Fruit fly (Drosophila melanogaster) whole organism, embryonic: ENCODE results near the gene CG32845.
A peak's percentile ranks its signal among the peaks of the same experiment; 100 is the strongest.

Experiments
- CG10543 ChIP-seq: fragments of 200-800 bp; sonication (Bioruptor generic); optimal IDR thresholded peaks from 3 replicates; lab custom pipeline; 2017; ENCODE audit warnings: missing biosample characterization, mild to moderate bottlenecking, missing genetic modification characterization, moderate library complexity
- CG1233 ChIP-seq: fragments of 200-800 bp; sonication (Bioruptor generic); optimal IDR thresholded peaks from 4 replicates; lab custom pipeline; 2018; ENCODE audit warnings: missing biosample characterization, mild to moderate bottlenecking, missing genetic modification characterization
- CG13296 ChIP-seq: fragments of 200-800 bp; sonication (Bioruptor generic); optimal IDR thresholded peaks from 3 replicates; lab custom pipeline; 2018; ENCODE audit warnings: missing biosample characterization, mild to moderate bottlenecking, missing genetic modification characterization
- CG14441 ChIP-seq: fragments of 200-800 bp; sonication (Bioruptor generic); IDR thresholded peaks from 2 replicates; pipeline ENCODE4 v1.3.6; 2022; ENCODE audit warnings: missing biosample characterization, missing genetic modification characterization
- CG16815 ChIP-seq: fragments of 200-800 bp; sonication (Bioruptor generic); optimal IDR thresholded peaks from 3 replicates; lab custom pipeline; 2017; ENCODE audit warnings: missing biosample characterization, mild to moderate bottlenecking, missing genetic modification characterization
- CG17568 ChIP-seq: fragments of 200-800 bp; sonication (Bioruptor generic); optimal IDR thresholded peaks from 2 replicates; lab custom pipeline; 2018; ENCODE audit warnings: missing biosample characterization, mild to moderate bottlenecking, missing genetic modification characterization, moderate library complexity
- CG17829 ChIP-seq: fragments of 200-800 bp; optimal IDR thresholded peaks from 2 replicates; lab custom pipeline; 2019; ENCODE audit warnings: missing biosample characterization, mild to moderate bottlenecking, missing genetic modification characterization, moderate library complexity
- CG2120 ChIP-seq: fragments of 200-800 bp; sonication (Bioruptor generic); optimal IDR thresholded peaks from 3 replicates; lab custom pipeline; 2016; ENCODE audit warnings: missing biosample characterization, missing genetic modification characterization
- CG2202 ChIP-seq: fragments of 200-800 bp; sonication (Bioruptor generic); optimal IDR thresholded peaks from 2 replicates; lab custom pipeline; 2018; ENCODE audit warnings: missing biosample characterization, mild to moderate bottlenecking, missing genetic modification characterization
- CG2889 ChIP-seq: fragments of 200-800 bp; sonication (Bioruptor generic); IDR thresholded peaks from 3 replicates; pipeline ENCODE4 v1.3.6; 2022; ENCODE audit warnings: missing biosample characterization, missing genetic modification characterization
- CG30431 ChIP-seq: fragments of 200-800 bp; sonication (Bioruptor generic); optimal IDR thresholded peaks from 2 replicates; lab custom pipeline; 2017; ENCODE audit warnings: missing biosample characterization, missing genetic modification characterization
- CG32532 ChIP-seq: fragments of 200-800 bp; sonication (Bioruptor generic); IDR thresholded peaks from 2 replicates; pipeline ENCODE4 v1.3.6; 2022; ENCODE audit warnings: missing biosample characterization, missing genetic modification characterization
- CG32772 ChIP-seq: fragments of 200-800 bp; sonication (Bioruptor generic); IDR thresholded peaks from 2 replicates; pipeline ENCODE4 v1.3.6; 2022; ENCODE audit warnings: missing biosample characterization, missing genetic modification characterization
- CG34376 ChIP-seq: fragments of 200-800 bp; sonication (Bioruptor generic); optimal IDR thresholded peaks from 2 replicates; lab custom pipeline; 2018; ENCODE audit warnings: missing biosample characterization, mild to moderate bottlenecking, missing genetic modification characterization
- CG3995 ChIP-seq: fragments of 200-800 bp; sonication (Bioruptor generic); optimal IDR thresholded peaks from 3 replicates; lab custom pipeline; 2016; ENCODE audit warnings: missing biosample characterization, missing genetic modification characterization
- CG4404 ChIP-seq: fragments of 200-800 bp; sonication (Bioruptor generic); IDR thresholded peaks from 2 replicates; pipeline ENCODE4 v1.3.6; 2022; ENCODE audit warnings: missing biosample characterization, missing genetic modification characterization
- CG6254 ChIP-seq: fragments of 200-800 bp; sonication (Bioruptor generic); optimal IDR thresholded peaks from 3 replicates; lab custom pipeline; 2017; ENCODE audit warnings: mild to moderate bottlenecking, missing biosample characterization, missing genetic modification reagents, missing genetic modification characterization
- CG6791 ChIP-seq: fragments of 200-800 bp; sonication (Bioruptor generic); IDR thresholded peaks from 3 replicates; pipeline ENCODE4 v1.3.6; 2022; ENCODE audit warnings: missing biosample characterization, missing genetic modification characterization; ENCODE audit not compliant: partially characterized antibody
- CG7839 ChIP-seq: fragments of 200-800 bp; sonication (Bioruptor generic); optimal IDR thresholded peaks from 3 replicates; lab custom pipeline; 2018; ENCODE audit warnings: missing biosample characterization, mild to moderate bottlenecking, missing genetic modification characterization, moderate library complexity
- CG8290 ChIP-seq, 3 experiments: fragments of 200-800 bp; sonication (Bioruptor generic); optimal IDR thresholded peaks; 2 replicates each; lab custom pipeline; 2016 to 2019; ENCODE audit warnings: missing biosample characterization in 3 of 3, missing genetic modification characterization in 3 of 3, mild to moderate bottlenecking in 2 of 3, moderate library complexity in 1 of 3
- CkIIα-i1 ChIP-seq: fragments of 200-800 bp; sonication (Bioruptor generic); IDR thresholded peaks from 2 replicates; pipeline ENCODE4 v1.3.6; 2022; ENCODE audit warnings: missing biosample characterization, missing genetic modification characterization
- Dbx ChIP-seq: fragments of 200-800 bp; sonication (Bioruptor generic); IDR thresholded peaks from 3 replicates; pipeline ENCODE4 v1.3.6; 2022; ENCODE audit warnings: missing biosample characterization, missing genetic modification characterization
- Dek ChIP-seq: fragments of 200-800 bp; sonication (Bioruptor generic); optimal IDR thresholded peaks from 3 replicates; lab custom pipeline; 2019; ENCODE audit warnings: missing biosample characterization, mild to moderate bottlenecking, missing genetic modification characterization, moderate library complexity
- ERR ChIP-seq: fragments of 200-800 bp; sonication (Bioruptor generic); optimal IDR thresholded peaks from 2 replicates; lab custom pipeline; 2016; ENCODE audit warnings: missing biosample characterization, missing genetic modification characterization
- H15 ChIP-seq: fragments of 200-800 bp; sonication (Bioruptor generic); IDR thresholded peaks from 3 replicates; pipeline ENCODE4 v1.3.6; 2022; ENCODE audit warnings: missing biosample characterization, missing genetic modification characterization
- HLH4C ChIP-seq: fragments of 200-800 bp; sonication (Bioruptor generic); IDR thresholded peaks from 3 replicates; pipeline ENCODE4 v1.3.6; 2022; ENCODE audit warnings: missing biosample characterization, missing genetic modification characterization; ENCODE audit not compliant: partially characterized antibody
- Nf-YC ChIP-seq: fragments of 200-800 bp; optimal IDR thresholded peaks from 3 replicates; lab custom pipeline; 2019; ENCODE audit warnings: missing biosample characterization, mild to moderate bottlenecking, missing genetic modification characterization, moderate library complexity
- NfI ChIP-seq: fragments of 200-800 bp; sonication (Bioruptor generic); optimal IDR thresholded peaks from 3 replicates; lab custom pipeline; 2018; ENCODE audit warnings: missing biosample characterization, mild to moderate bottlenecking, missing genetic modification characterization, moderate library complexity
- Oli ChIP-seq: fragments of 200-800 bp; sonication (Bioruptor generic); optimal IDR thresholded peaks from 2 replicates; lab custom pipeline; 2018; ENCODE audit warnings: missing biosample characterization, mild to moderate bottlenecking, missing genetic modification characterization, moderate library complexity
- Opbp ChIP-seq: fragments of 200-800 bp; sonication (Bioruptor generic); IDR thresholded peaks from 3 replicates; pipeline ENCODE4 v1.3.6; 2022; ENCODE audit warnings: missing biosample characterization, missing genetic modification characterization; ENCODE audit not compliant: partially characterized antibody
- Optix ChIP-seq: fragments of 200-800 bp; sonication (Bioruptor generic); IDR thresholded peaks from 3 replicates; pipeline ENCODE4 v1.3.6; 2022; ENCODE audit warnings: missing biosample characterization, missing genetic modification characterization
- Rx ChIP-seq: fragments of 200-800 bp; sonication (Bioruptor generic); IDR thresholded peaks from 2 replicates; pipeline ENCODE4 v1.3.6; 2022; ENCODE audit warnings: missing biosample characterization, missing genetic modification characterization
- Sry-β ChIP-seq: fragments of 200-800 bp; sonication (Bioruptor generic); optimal IDR thresholded peaks from 2 replicates; lab custom pipeline; 2018; ENCODE audit warnings: missing biosample characterization, mild to moderate bottlenecking, missing genetic modification characterization, moderate library complexity
- ac ChIP-seq: fragments of 200-800 bp; sonication (Bioruptor generic); optimal IDR thresholded peaks from 3 replicates; lab custom pipeline; 2017; ENCODE audit warnings: missing biosample characterization, mild to moderate bottlenecking, missing genetic modification characterization
- ase ChIP-seq: fragments of 200-800 bp; sonication (Bioruptor generic); IDR thresholded peaks from 3 replicates; pipeline ENCODE4 v1.3.6; 2022; ENCODE audit warnings: missing biosample characterization, missing genetic modification characterization
- bbx ChIP-seq: fragments of 200-800 bp; sonication (Bioruptor generic); IDR thresholded peaks from 2 replicates; pipeline ENCODE4 v1.3.6; 2022; ENCODE audit warnings: missing biosample characterization, missing genetic modification characterization; ENCODE audit not compliant: partially characterized antibody
- cas ChIP-seq: fragments of 200-800 bp; sonication (Bioruptor generic); IDR thresholded peaks from 2 replicates; pipeline ENCODE4 v1.3.6; 2022; ENCODE audit warnings: missing biosample characterization, missing genetic modification characterization
- dimm ChIP-seq: fragments of 200-800 bp; sonication (Bioruptor generic); IDR thresholded peaks from 2 replicates; pipeline ENCODE4 v1.3.6; 2022; ENCODE audit warnings: missing biosample characterization, missing genetic modification characterization
- fu2 ChIP-seq: fragments of 200-800 bp; sonication (Bioruptor generic); optimal IDR thresholded peaks from 2 replicates; lab custom pipeline; 2016; ENCODE audit warnings: missing biosample characterization, missing genetic modification characterization
- grn ChIP-seq: fragments of 200-800 bp; sonication (Bioruptor generic); optimal IDR thresholded peaks from 3 replicates; lab custom pipeline; 2017; ENCODE audit warnings: missing biosample characterization, missing genetic modification characterization
- lbe ChIP-seq: fragments of 200-800 bp; sonication (Bioruptor generic); optimal IDR thresholded peaks from 2 replicates; lab custom pipeline; 2016; ENCODE audit warnings: missing biosample characterization, mild to moderate bottlenecking, missing genetic modification characterization
- lmd ChIP-seq: fragments of 200-800 bp; sonication (Bioruptor generic); IDR thresholded peaks from 2 replicates; pipeline ENCODE4 v1.3.6; 2022; ENCODE audit warnings: missing biosample characterization, missing genetic modification characterization
- maf-S ChIP-seq: fragments of 200-800 bp; sonication (Bioruptor generic); optimal IDR thresholded peaks from 2 replicates; lab custom pipeline; 2016; ENCODE audit warnings: missing biosample characterization, missing genetic modification characterization
- nerfin-1 ChIP-seq: fragments of 200-800 bp; sonication (Bioruptor generic); optimal IDR thresholded peaks from 3 replicates; lab custom pipeline; 2019; ENCODE audit warnings: missing biosample characterization, mild to moderate bottlenecking, missing genetic modification characterization, moderate library complexity
- pros ChIP-seq: fragments of 200-800 bp; sonication (Bioruptor generic); optimal IDR thresholded peaks from 3 replicates; lab custom pipeline; 2019; ENCODE audit warnings: missing biosample characterization, mild to moderate bottlenecking, missing genetic modification characterization, moderate library complexity
- ranshi ChIP-seq: fragments of 200-800 bp; sonication (Bioruptor generic); IDR thresholded peaks from 2 replicates; pipeline ENCODE4 v1.3.6; 2022; ENCODE audit warnings: missing biosample characterization, missing genetic modification characterization
- slbo ChIP-seq: fragments of 200-800 bp; sonication (Bioruptor generic); IDR thresholded peaks from 2 replicates; pipeline ENCODE4 v1.3.6; 2022; ENCODE audit warnings: missing biosample characterization, missing genetic modification characterization
- usp ChIP-seq: fragments of >200 bp; optimal IDR thresholded peaks from 2 replicates; lab custom pipeline; 2017; ENCODE audit warnings: missing biosample characterization, missing genetic modification characterization

The CG32845 gene

dm6 chr3L:257618-258475, 15.3 kb downstream of the CG32845 start, which contains the start of the genes DIP2 and wac (continued):
- TF ChIP-seq CG16815 (GFP tag; lab: Kevin White, UChicago): peak; percentile 29
- peak; percentile 76 for TF ChIP-seq CG17829 (tag; lab: Kevin White, UChicago)
- TF ChIP-seq CG2889 (GFP tag; lab: Robert Waterston, UW): peak; percentile 60; the same call in 2 of the 3 replicates
- TF ChIP-seq CkIIα-i1 (GFP tag; lab: Robert Waterston, UW): no peak
- peak; percentile 49 for TF ChIP-seq CG4404 (GFP tag; lab: Robert Waterston, UW)
- TF ChIP-seq lmd (GFP tag; lab: Robert Waterston, UW): peak; percentile 61; the same call in 1 of the 2 replicates
- no peak for TF ChIP-seq CG2202 (tag; lab: Kevin White, UChicago)
- TF ChIP-seq CG30431 (GFP tag; lab: Kevin White, UChicago): peak; percentile 14
- peak; percentile 88 for TF ChIP-seq CG6791 (GFP tag; lab: Robert Waterston, UW)
- TF ChIP-seq Optix (GFP tag; lab: Robert Waterston, UW): peak; percentile 54; the same call in 2 of the 3 replicates
- peak; percentile 90 for TF ChIP-seq bbx (GFP tag; lab: Robert Waterston, UW)
- TF ChIP-seq ase (GFP tag; lab: Robert Waterston, UW): peak; percentile 65
- TF ChIP-seq ac (GFP tag; lab: Kevin White, UChicago): no peak
- TF ChIP-seq CG17568: no peak
- no peak for TF ChIP-seq dimm (GFP tag; lab: Robert Waterston, UW)
- TF ChIP-seq slbo (GFP tag; lab: Robert Waterston, UW): peak; percentile 89
- TF ChIP-seq CG3995: peak; percentile 45
- peak; percentile 70 for TF ChIP-seq NfI (GFP tag; lab: Kevin White, UChicago)
- peak; percentile 34 for TF ChIP-seq Rx
- peak; percentile 78 for TF ChIP-seq fu2 (GFP tag; lab: Kevin White, UChicago)
- TF ChIP-seq CG2120 (GFP tag; lab: Kevin White, UChicago): peak; percentile 94
- TF ChIP-seq lbe: peak; percentile 69
- peak; percentile 62; the same call in 1 of the 3 replicates for TF ChIP-seq H15
- peak; percentile 54 for TF ChIP-seq nerfin-1 (tag; lab: Kevin White, UChicago)
- peak; percentile 63 for TF ChIP-seq CG13296 (GFP tag; lab: Kevin White, UChicago)
- peak; percentile 78 for TF ChIP-seq CG10543 (GFP tag; lab: Kevin White, UChicago)
- peak; percentile 84 for TF ChIP-seq CG34376
- TF ChIP-seq CG32532 (GFP tag; lab: Robert Waterston, UW): peak; percentile 85
- peak; percentile 60 for TF ChIP-seq CG8290 (GFP tag; optimal IDR thresholded peaks at IDR 0.05; lab: Kevin White, UChicago)
- peak; percentile 27 to 90 for TF ChIP-seq CG8290 (tag; optimal IDR thresholded peaks at IDR 0.05; lab: Kevin White, UChicago)
- TF ChIP-seq HLH4C (GFP tag; lab: Robert Waterston, UW): peak; percentile 86
- TF ChIP-seq CG7839 (tag; lab: Kevin White, UChicago): no peak
- peak; percentile 87 for TF ChIP-seq Opbp (GFP tag; lab: Robert Waterston, UW)
- TF ChIP-seq ERR: peak; percentile 72
- 0 out of 2 replicates have a peak, but pooled peaks have one; percentile 74 for TF ChIP-seq ranshi (GFP tag; lab: Robert Waterston, UW)
- TF ChIP-seq maf-S (GFP tag; lab: Kevin White, UChicago): peak; percentile 64
- peak; percentile 71 for TF ChIP-seq CG32772 (GFP tag; lab: Robert Waterston, UW)
- peak; percentile 83 for TF ChIP-seq Dbx (GFP tag; lab: Robert Waterston, UW)
- peak; percentile 62 for TF ChIP-seq CG14441 (GFP tag; lab: Robert Waterston, UW)
- no peak for TF ChIP-seq usp (GFP tag; lab: Kevin White, UChicago)
- no peak for TF ChIP-seq Oli
- peak; percentile 10 for TF ChIP-seq CG6254 (GFP tag; lab: Kevin White, UChicago)
- TF ChIP-seq Sry-β: peak; percentile 13
- no peak for TF ChIP-seq grn (GFP tag; lab: Kevin White, UChicago)
- peak; percentile 75 for TF ChIP-seq Nf-YC
- TF ChIP-seq Dek (tag; lab: Kevin White, UChicago): no peak
- no peak for TF ChIP-seq cas (GFP tag; lab: Robert Waterston, UW)
- peak; percentile 97 for TF ChIP-seq pros (GFP tag; lab: Kevin White, UChicago)
- peak; percentile 49 for TF ChIP-seq CG1233 (GFP tag; lab: Kevin White, UChicago)
